Fruit fly (Drosophila melanogaster) whole organism, adult: ENCODE results near the gene CG11790.
A peak's percentile ranks its signal among the peaks of the same experiment; 100 is the strongest.

ENCODE experiments used
- CG11617 ChIP-seq: fragments of 200-800 bp; sonication (Bioruptor generic); optimal IDR thresholded peaks from 2 replicates; lab custom pipeline; 2017; ENCODE audit warnings: mild to moderate bottlenecking, missing biosample characterization, missing genetic modification reagents, missing genetic modification characterization
- CG1620 ChIP-seq: fragments of 200-800 bp; sonication (Bioruptor generic); optimal IDR thresholded peaks from 2 replicates; lab custom pipeline; 2016; ENCODE audit warnings: missing biosample characterization, missing genetic modification characterization
- CG5204 ChIP-seq: fragments of 200-800 bp; sonication (Bioruptor generic); optimal IDR thresholded peaks from 2 replicates; lab custom pipeline; 2016; ENCODE audit warnings: missing biosample characterization, missing genetic modification characterization
- CG7045 ChIP-seq: fragments of 200-800 bp; sonication (Bioruptor generic); optimal IDR thresholded peaks from 2 replicates; lab custom pipeline; 2017; ENCODE audit warnings: missing biosample characterization, mild to moderate bottlenecking, missing genetic modification characterization
- Crg-1 ChIP-seq: fragments of 200-800 bp; sonication (Bioruptor generic); optimal IDR thresholded peaks from 2 replicates; lab custom pipeline; 2016; ENCODE audit warnings: missing biosample characterization, missing genetic modification characterization
- Hr96 ChIP-seq: fragments of 200-800 bp; sonication (Bioruptor generic); optimal IDR thresholded peaks from 2 replicates; lab custom pipeline; 2016; ENCODE audit warnings: missing biosample characterization, missing genetic modification characterization
- bab1 ChIP-seq: fragments of 200-800 bp; sonication (Bioruptor generic); optimal IDR thresholded peaks from 3 replicates; lab custom pipeline; 2019; ENCODE audit warnings: missing biosample characterization, mild to moderate bottlenecking, missing genetic modification characterization, moderate library complexity
- cic ChIP-seq: fragments of 200-800 bp; sonication (Bioruptor generic); optimal IDR thresholded peaks from 2 replicates; lab custom pipeline; 2017; ENCODE audit warnings: missing biosample characterization, mild to moderate bottlenecking, missing genetic modification characterization, moderate library complexity
- cnc ChIP-seq, 2 experiments: fragments of >200 bp; optimal IDR thresholded peaks; 2 replicates each; lab custom pipeline; 2017
- ovo ChIP-seq: fragments of 200-800 bp; sonication (Bioruptor generic); optimal IDR thresholded peaks from 2 replicates; lab custom pipeline; 2016; ENCODE audit warnings: missing biosample characterization, missing genetic modification characterization
- pad ChIP-seq: fragments of 200-800 bp; sonication (Bioruptor generic); optimal IDR thresholded peaks from 3 replicates; lab custom pipeline; 2017; ENCODE audit warnings: missing biosample characterization, missing genetic modification characterization, mild to moderate bottlenecking, moderate library complexity, missing genetic modification reagents
- tj ChIP-seq: fragments of 200-800 bp; sonication (Bioruptor generic); optimal IDR thresholded peaks from 3 replicates; lab custom pipeline; 2017; ENCODE audit warnings: missing biosample characterization, mild to moderate bottlenecking, missing genetic modification characterization, moderate library complexity

Gene CG11790

DNA sequence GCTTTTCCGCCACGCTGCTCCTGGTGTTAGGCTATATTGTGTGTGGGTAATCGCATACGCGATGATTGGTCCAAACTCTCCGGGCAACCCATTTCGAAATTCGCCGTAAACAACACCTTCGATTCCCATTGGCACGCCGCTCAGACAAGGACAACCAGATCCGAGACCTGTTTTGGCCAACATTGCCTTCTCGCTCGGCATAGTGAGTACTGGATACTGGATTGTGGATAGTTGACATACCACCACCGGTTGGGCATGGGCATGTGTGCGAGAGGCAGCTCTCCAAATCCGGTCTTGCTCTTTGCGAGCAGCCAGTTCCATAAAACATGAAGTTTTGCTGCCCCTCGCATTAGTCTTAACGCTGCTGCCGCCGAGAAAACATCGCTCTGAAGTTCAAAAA, 47.1 kb downstream of the CG11790 start, which contains the start of gene fd96Cb:
Gene fd96Cb (plus strand): TSS at position 374 of the 400 bp plus-strand sequence.
- no peak for TF ChIP-seq CG1620 (GFP tag; lab: Kevin White, UChicago)
- TF ChIP-seq Crg-1 (GFP tag; lab: Kevin White, UChicago): no peak
- TF ChIP-seq cic (GFP tag; lab: Kevin White, UChicago): no peak
- TF ChIP-seq CG7045 (GFP tag; lab: Kevin White, UChicago): no peak
- no peak for TF ChIP-seq ovo (GFP tag; lab: Kevin White, UChicago)
- TF ChIP-seq bab1 (GFP tag; lab: Kevin White, UChicago): no peak
- TF ChIP-seq pad (GFP tag; lab: Kevin White, UChicago): no peak
- TF ChIP-seq CG5204 (GFP tag; lab: Kevin White, UChicago): no peak
- no peak for TF ChIP-seq Hr96 (GFP tag; lab: Kevin White, UChicago)
- TF ChIP-seq CG11617 (GFP tag; lab: Kevin White, UChicago): no peak
- TF ChIP-seq cnc (optimal IDR thresholded peaks at IDR 0.05; lab: Kevin White, UChicago): no peak

DNA sequence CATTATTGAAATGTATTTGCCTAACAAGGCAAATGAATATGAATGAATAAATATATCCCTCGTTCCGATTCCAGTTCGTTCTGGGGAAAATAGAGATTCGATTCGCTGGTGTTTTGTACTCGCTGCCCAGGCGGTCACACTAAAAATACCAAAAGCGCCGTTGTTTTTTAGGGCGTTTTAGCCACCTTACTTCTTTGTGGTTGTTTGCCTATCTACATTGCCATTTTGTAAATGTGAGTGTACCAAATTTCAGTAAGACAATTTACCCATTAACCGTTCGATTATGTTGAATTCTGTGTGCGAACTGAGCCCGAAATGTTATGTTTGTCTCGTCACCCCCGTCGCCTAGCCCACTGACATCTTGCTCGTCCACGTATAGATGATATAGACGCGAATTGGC, 50.0 kb downstream of the CG11790 start, which contains the start of the genes CG33095 and CG33096:
Gene CG33095 (plus strand): TSS at position 187 of the 400 bp plus-strand sequence.
Gene CG33096 (plus strand): TSS at position 187 of the 400 bp plus-strand sequence.
- TF ChIP-seq tj (GFP tag; lab: Kevin White, UChicago) (no peak), CG1620 (GFP tag; lab: Kevin White, UChicago) (peak; percentile 21)
